Worm (Caenorhabditis elegans): ENCODE results near the gene Y69A2AR.19.

ce11 chrIV:2467378-2467777 lies 21.2 kb upstream of the Y69A2AR.19 start, which contains the start of gene ilys-2:
- TF ChIP-seq mdl-1 (tag; optimal IDR thresholded peaks at IDR 0.05) (no peak), snpc-4 (tag; optimal IDR thresholded peaks at IDR 0.05) (no peak), jun-1 (tag; optimal IDR thresholded peaks at IDR 0.05) (no peak)

Measured in whole organism, L1 larva.